Worm (Caenorhabditis elegans): Measurements from ENCODE around the gene T01D1.3.

T01D1.3 gene

ce11 chrII:129770-130169, 46.0 kb downstream of the T01D1.3 start:
- no peak for TF ChIP-seq med-1 (GFP tag; optimal IDR thresholded peaks at IDR 0.05; ENCODE audit: insufficient read depth)
- no peak for TF ChIP-seq klf-2 (GFP tag; conservative IDR thresholded peaks at IDR 0.05)

DNA sequence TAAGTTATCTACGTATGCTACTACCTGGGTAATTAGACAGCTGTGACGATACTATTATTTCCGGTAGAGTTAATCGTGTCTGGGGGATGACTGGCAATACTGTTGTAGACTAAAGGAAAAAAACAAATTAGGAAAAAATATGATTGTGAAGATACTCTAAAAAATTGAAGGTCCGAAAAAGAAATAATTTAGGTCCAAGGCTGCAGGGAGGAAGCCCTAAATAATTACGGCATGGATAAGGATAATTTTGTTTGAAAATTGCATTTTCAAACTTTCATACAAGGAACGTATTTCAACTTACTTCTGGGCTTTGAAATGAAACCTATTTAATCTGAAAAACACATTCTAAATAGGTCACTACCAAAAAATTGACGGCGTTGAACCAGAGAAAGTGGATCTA, 46.8 kb downstream of the T01D1.3 start, which contains the start of gene srd-3:
srd-3 (minus strand) TSS at position 101 of the 400 bp plus-strand sequence.
- TF ChIP-seq T22C8.4 (GFP tag; IDR thresholded peaks at IDR 0.05): no peak
- no peak for TF ChIP-seq med-1 (GFP tag; optimal IDR thresholded peaks at IDR 0.05; ENCODE audit: insufficient read depth)
- no peak for TF ChIP-seq tab-1 (GFP tag; IDR thresholded peaks at IDR 0.05)
- TF ChIP-seq klf-2 (GFP tag; conservative IDR thresholded peaks at IDR 0.05): no peak
- TF ChIP-seq cog-1 (tag; optimal IDR thresholded peaks at IDR 0.05): no peak
- no peak for TF ChIP-seq ztf-23 (GFP tag; IDR thresholded peaks at IDR 0.05)
- no peak for TF ChIP-seq flt-1 (GFP tag; IDR thresholded peaks at IDR 0.05)
- TF ChIP-seq ref-1 (GFP tag; conservative IDR thresholded peaks at IDR 0.05): no peak
- TF ChIP-seq ztf-29 (GFP tag; IDR thresholded peaks at IDR 0.05): no peak

DNA sequence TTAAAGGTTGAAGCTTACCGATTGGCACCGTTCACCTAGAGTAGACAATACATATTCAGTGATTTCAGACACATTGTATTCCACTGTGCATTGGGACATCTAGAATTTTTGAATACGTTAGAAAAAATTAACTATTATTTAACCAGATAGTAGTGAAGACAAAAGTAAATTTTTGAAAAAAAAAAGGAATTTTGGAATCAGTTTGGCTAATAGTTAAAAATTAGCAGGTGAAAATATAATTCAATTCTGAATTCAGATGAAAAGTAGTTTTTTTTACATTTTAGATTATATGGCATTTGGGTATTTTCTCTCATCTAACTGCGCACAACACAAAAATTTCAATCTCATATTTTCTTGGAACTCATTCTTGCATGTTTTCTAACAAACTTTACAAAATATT, 50.9 kb downstream of the T01D1.3 start, which contains the start of gene nmur-2:
nmur-2 (minus strand) TSS at position 101 of the 400 bp plus-strand sequence.
- no peak for TF ChIP-seq ztf-29 (GFP tag; IDR thresholded peaks at IDR 0.05)
- no peak for TF ChIP-seq cog-1 (tag; optimal IDR thresholded peaks at IDR 0.05)
- no peak for TF ChIP-seq tab-1 (GFP tag; IDR thresholded peaks at IDR 0.05)
- TF ChIP-seq ref-1 (GFP tag; conservative IDR thresholded peaks at IDR 0.05): no peak
- TF ChIP-seq T22C8.4 (GFP tag; IDR thresholded peaks at IDR 0.05): no peak
- no peak for TF ChIP-seq ztf-23 (GFP tag; IDR thresholded peaks at IDR 0.05)
- no peak for TF ChIP-seq flt-1 (GFP tag; IDR thresholded peaks at IDR 0.05)
- TF ChIP-seq med-1 (GFP tag; optimal IDR thresholded peaks at IDR 0.05; ENCODE audit: insufficient read depth): no peak
- no peak for TF ChIP-seq klf-2 (GFP tag; conservative IDR thresholded peaks at IDR 0.05)
